Worm (Caenorhabditis elegans) whole organism, midembryonic: ENCODE results near the gene atfs-1.

Source experiments
- flt-1 ChIP-seq: fragments of 200-800 bp; sonication (Bioruptor generic); IDR thresholded peaks from 2 replicates; pipeline ENCODE4 v1.3.6; 2022; ENCODE audit warnings: missing genetic modification characterization, missing compliant biosample characterization
- med-1 ChIP-seq: sonication (generic microtip); optimal IDR thresholded peaks from 2 replicates; lab custom pipeline; 2017; ENCODE audit warnings: missing genetic modification characterization, mild to moderate bottlenecking, missing compliant biosample characterization, antibody characterized with exemption, missing genetic modification reagents; ENCODE audit not compliant: insufficient read depth
- ref-1 ChIP-seq: fragments of 200-800 bp; sonication (Bioruptor generic); conservative IDR thresholded peaks from 2 replicates; pipeline ENCODE4 v1.3.6; 2022; ENCODE audit warnings: missing genetic modification reagents, missing genetic modification characterization, missing compliant biosample characterization
- tab-1 ChIP-seq: fragments of 200-800 bp; sonication (Bioruptor generic); IDR thresholded peaks from 2 replicates; pipeline ENCODE4 v1.3.6; 2022; ENCODE audit warnings: missing genetic modification characterization, missing compliant biosample characterization
- ztf-23 ChIP-seq: fragments of 200-800 bp; sonication (Bioruptor generic); IDR thresholded peaks from 2 replicates; pipeline ENCODE4 v1.3.6; 2022; ENCODE audit warnings: missing genetic modification reagents, missing genetic modification characterization, missing compliant biosample characterization

DNA sequence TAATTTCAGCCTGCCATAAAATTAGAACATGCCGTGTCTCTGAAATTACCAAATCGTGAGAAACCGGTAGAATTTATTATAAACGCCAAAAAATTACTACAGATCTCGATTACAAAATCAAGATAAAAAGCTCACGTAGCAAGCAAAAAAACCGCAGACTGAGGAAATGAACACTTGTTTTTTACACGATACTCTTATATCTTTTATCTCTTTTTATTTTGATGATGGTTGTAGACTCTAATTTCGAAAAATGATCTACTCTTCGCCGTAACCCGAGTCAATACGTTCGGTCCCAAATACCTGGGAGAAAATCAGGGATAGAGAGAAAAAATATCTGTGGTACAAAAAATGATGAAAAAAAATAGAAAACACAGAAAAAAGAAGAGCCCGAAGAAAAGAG, 29.7 kb downstream of the atfs-1 start:
- TF ChIP-seq ref-1 (GFP tag; lab: Robert Waterston, UW) (no peak), ztf-23 (GFP tag; lab: Robert Waterston, UW) (no peak), flt-1 (GFP tag; lab: Robert Waterston, UW) (no peak), tab-1 (no peak), med-1 (GFP tag; lab: Kevin White, UChicago) (no peak)
